Worm (Caenorhabditis elegans) whole organism, L3 larva: ENCODE results near the gene ins-1.

Experiments used
- R02D3.7 ChIP-seq: fragments of 150-350 bp; optimal IDR thresholded peaks from 2 replicates; lab custom pipeline; 2014; ENCODE audit warnings: missing biosample characterization, missing genetic modification characterization
- ZK546.5 ChIP-seq: sonication (generic microtip); optimal IDR thresholded peaks from 2 replicates; lab custom pipeline; 2017; ENCODE audit warnings: missing biosample characterization, missing genetic modification characterization
- ama-1 ChIP-seq: fragments of 150-350 bp; optimal IDR thresholded peaks from 2 replicates; lab custom pipeline; 2018
- ceh-16 ChIP-seq: sonication (generic microtip); optimal IDR thresholded peaks from 2 replicates; lab custom pipeline; 2017; ENCODE audit warnings: missing biosample characterization, missing genetic modification characterization
- ceh-28 ChIP-seq: fragments of 150-350 bp; optimal IDR thresholded peaks from 2 replicates; lab custom pipeline; 2014; ENCODE audit warnings: missing biosample characterization, missing genetic modification reagents, missing genetic modification characterization
- ceh-9 ChIP-seq: sonication (generic microtip); optimal IDR thresholded peaks from 2 replicates; lab custom pipeline; 2018; ENCODE audit warnings: missing biosample characterization, missing genetic modification characterization
- daf-12 ChIP-seq: fragments of 150-350 bp; optimal IDR thresholded peaks from 2 replicates; lab custom pipeline; 2014; ENCODE audit warnings: missing biosample characterization, missing genetic modification reagents, missing genetic modification characterization
- egl-27 ChIP-seq: sonication (generic microtip); optimal IDR thresholded peaks from 4 replicates; lab custom pipeline; 2017; ENCODE audit warnings: missing biosample characterization, missing genetic modification reagents, missing genetic modification characterization
- egl-5 ChIP-seq: fragments of 150-350 bp; optimal IDR thresholded peaks from 2 replicates; lab custom pipeline; 2017; ENCODE audit warnings: missing biosample characterization, missing genetic modification reagents, missing genetic modification characterization, inconsistent platforms
- elt-2 ChIP-seq: sonication (generic microtip); optimal IDR thresholded peaks from 2 replicates; lab custom pipeline; 2016; ENCODE audit warnings: missing genetic modification reagents, mild to moderate bottlenecking, missing genetic modification characterization, missing compliant biosample characterization
- elt-3 ChIP-seq, 3 experiments: fragments of 150-350 bp in 1 of 3; sonication (generic microtip) in 2 of 3; optimal IDR thresholded peaks; 2 replicates in 2 of 3; 4 replicates in 1 of 3; lab custom pipeline; 2014 to 2017; ENCODE audit warnings: missing biosample characterization in 3 of 3, missing genetic modification characterization in 3 of 3
- eor-1 ChIP-seq, 2 experiments: fragments of 150-350 bp; optimal IDR thresholded peaks; 2 replicates each; lab custom pipeline; 2014 to 2018; ENCODE audit warnings: missing biosample characterization in 2 of 2, missing genetic modification characterization in 2 of 2
- fkh-2 ChIP-seq: fragments of 150-350 bp; optimal IDR thresholded peaks from 2 replicates; lab custom pipeline; 2014; ENCODE audit warnings: missing biosample characterization, missing genetic modification reagents, missing genetic modification characterization
- hmg-11 ChIP-seq: sonication (generic microtip); optimal IDR thresholded peaks from 2 replicates; lab custom pipeline; 2016; ENCODE audit warnings: missing genetic modification characterization, missing compliant biosample characterization
- lin-15B ChIP-seq: fragments of 150-350 bp; optimal IDR thresholded peaks from 2 replicates; lab custom pipeline; 2014; ENCODE audit warnings: missing biosample characterization, missing genetic modification characterization
- lsy-12 ChIP-seq: sonication (generic microtip); optimal IDR thresholded peaks from 2 replicates; lab custom pipeline; 2016; ENCODE audit warnings: mild to moderate bottlenecking, missing genetic modification characterization, missing compliant biosample characterization
- nfya-1 ChIP-seq: sonication (generic microtip); optimal IDR thresholded peaks from 2 replicates; lab custom pipeline; 2017; ENCODE audit warnings: missing genetic modification characterization, mild to moderate bottlenecking, missing compliant biosample characterization, antibody characterized with exemption, moderate library complexity; ENCODE audit not compliant: insufficient read depth
- nhr-11 ChIP-seq: fragments of 150-350 bp; optimal IDR thresholded peaks from 2 replicates; lab custom pipeline; 2014; ENCODE audit warnings: missing biosample characterization, missing genetic modification characterization
- nhr-12 ChIP-seq: fragments of 150-350 bp; optimal IDR thresholded peaks from 2 replicates; lab custom pipeline; 2014; ENCODE audit warnings: missing biosample characterization, missing genetic modification characterization
- nhr-23 ChIP-seq: fragments of 150-350 bp; optimal IDR thresholded peaks from 2 replicates; lab custom pipeline; 2014; ENCODE audit warnings: missing biosample characterization, missing genetic modification reagents, missing genetic modification characterization
- nhr-237 ChIP-seq: fragments of 150-350 bp; optimal IDR thresholded peaks from 2 replicates; lab custom pipeline; 2014; ENCODE audit warnings: missing biosample characterization, missing genetic modification characterization
- nhr-25 ChIP-seq: sonication (generic microtip); optimal IDR thresholded peaks from 2 replicates; lab custom pipeline; 2017; ENCODE audit warnings: missing biosample characterization, missing genetic modification characterization
- nhr-28 ChIP-seq: fragments of 150-350 bp; optimal IDR thresholded peaks from 2 replicates; lab custom pipeline; 2014; ENCODE audit warnings: missing biosample characterization, missing genetic modification characterization
- nhr-67 ChIP-seq: fragments of 150-350 bp; optimal IDR thresholded peaks from 2 replicates; lab custom pipeline; 2014; ENCODE audit warnings: missing biosample characterization, missing genetic modification characterization
- pha-4 ChIP-seq: fragments of 150-350 bp; optimal IDR thresholded peaks from 2 replicates; lab custom pipeline; 2014; ENCODE audit warnings: missing biosample characterization, missing genetic modification reagents, missing genetic modification characterization
- pqm-1 ChIP-seq: fragments of 150-350 bp; optimal IDR thresholded peaks from 2 replicates; lab custom pipeline; 2017; ENCODE audit warnings: missing biosample characterization, missing genetic modification characterization, inconsistent platforms
- skn-1 ChIP-seq: fragments of 150-350 bp; optimal IDR thresholded peaks from 2 replicates; lab custom pipeline; 2014; ENCODE audit warnings: missing biosample characterization, missing genetic modification characterization
- tbx-2 ChIP-seq: sonication (generic microtip); optimal IDR thresholded peaks from 2 replicates; lab custom pipeline; 2016; ENCODE audit warnings: mild to moderate bottlenecking, missing genetic modification characterization, missing compliant biosample characterization
- zag-1 ChIP-seq: fragments of 150-350 bp; optimal IDR thresholded peaks from 2 replicates; lab custom pipeline; 2014; ENCODE audit warnings: missing biosample characterization, missing genetic modification characterization
- ztf-4 ChIP-seq: fragments of 150-350 bp; optimal IDR thresholded peaks from 2 replicates; lab custom pipeline; 2014; ENCODE audit warnings: missing biosample characterization, missing genetic modification characterization

ins-1 gene

DNA sequence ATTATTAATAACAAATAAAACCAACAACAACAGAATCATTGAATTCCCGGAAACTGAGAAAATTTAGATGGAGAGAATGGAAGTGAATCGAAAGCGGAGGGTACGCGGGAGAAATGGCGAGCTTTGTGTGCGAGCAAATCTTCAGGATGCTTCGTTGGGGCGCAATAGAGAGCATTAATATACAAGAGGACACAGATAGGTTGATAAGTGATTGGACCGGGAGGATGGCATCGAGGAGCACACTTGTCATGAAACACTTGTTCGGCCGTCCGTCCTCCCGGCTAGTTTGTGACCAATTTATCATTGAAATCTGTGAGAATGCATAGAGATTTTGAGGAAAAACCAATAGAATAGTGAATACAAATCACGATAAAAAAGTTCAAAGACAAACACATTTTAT is 14.3 kb upstream of the ins-1 start:
- TF ChIP-seq nhr-25 (tag; lab: Kevin White, UChicago) = no peak
- TF ChIP-seq ceh-16 = no peak
- TF ChIP-seq, all 47 proteins: peak for 0

DNA sequence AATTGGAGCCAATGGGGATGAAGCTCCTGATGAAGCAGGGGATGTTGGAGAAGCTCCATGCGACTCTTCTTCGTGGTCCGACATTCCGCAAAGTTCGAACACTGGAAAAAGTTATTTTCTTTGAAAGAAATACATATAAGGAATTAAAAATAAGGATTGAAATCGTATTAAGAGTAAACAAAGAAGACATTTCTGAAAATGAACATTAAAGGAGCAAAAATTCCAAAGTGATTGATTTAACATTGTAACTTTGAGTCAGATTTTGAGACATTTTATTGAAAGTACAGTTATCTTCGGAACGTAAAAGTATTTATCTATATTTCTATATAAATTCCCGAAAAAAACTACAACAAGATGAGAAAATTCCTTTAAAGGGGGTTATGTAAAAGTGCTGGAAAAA is 12.0 kb upstream of the ins-1 start, which contains the start of gene F13B12.1:
Gene F13B12.1, minus strand, starts transcription at position 101 of the 400 bp plus-strand sequence.
- TF ChIP-seq nhr-23 (no peak), pha-4 (tag; lab: Kevin White, UChicago) (no peak), R02D3.7 (tag; lab: Kevin White, UChicago) (no peak), nhr-12 (no peak), nfya-1 (tag; lab: Kevin White, UChicago) (no peak), lsy-12 (tag; lab: Kevin White, UChicago) (no peak), skn-1 (no peak), zag-1 (peak; percentile 25)

DNA sequence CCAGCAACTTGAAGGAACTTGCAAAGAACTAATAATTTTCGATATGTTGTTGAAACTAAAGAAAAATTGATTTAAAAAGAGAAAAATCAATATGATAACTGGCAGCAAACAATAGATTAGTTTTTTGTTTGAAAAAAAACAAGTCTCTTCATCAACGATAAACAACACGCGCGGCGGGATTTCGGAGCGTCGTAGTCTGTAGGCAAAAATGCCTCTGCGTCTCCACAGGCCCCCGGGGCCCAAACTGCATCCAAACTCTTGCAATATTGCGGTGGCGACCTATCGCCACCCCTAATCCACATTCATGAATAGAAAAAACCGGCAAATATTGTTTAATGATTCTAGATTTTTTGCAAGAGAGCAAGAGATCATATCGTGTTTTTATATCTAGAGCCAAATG is 11.4 kb upstream of the ins-1 start:
- TF ChIP-seq tbx-2 (tag; lab: Kevin White, UChicago) = no peak
- no peak for TF ChIP-seq ama-1
- no peak for TF ChIP-seq egl-27 (tag; lab: Kevin White, UChicago)
- TF ChIP-seq nfya-1 (tag; lab: Kevin White, UChicago) = peak; percentile 56
- no peak for TF ChIP-seq nhr-11 (tag; lab: Kevin White, UChicago)
- no peak for TF ChIP-seq ceh-28 (tag; lab: Kevin White, UChicago)
- TF ChIP-seq pha-4 (tag; lab: Kevin White, UChicago) = peak; percentile 65
- no peak for TF ChIP-seq nhr-67 (tag; lab: Kevin White, UChicago)
- peak; percentile 69 for TF ChIP-seq hmg-11 (tag; lab: Kevin White, UChicago)
- TF ChIP-seq elt-2 (tag; lab: Kevin White, UChicago) = peak; percentile 33
- no peak for TF ChIP-seq nhr-23
- peak; percentile 28 for TF ChIP-seq nhr-25 (tag; lab: Kevin White, UChicago)
- peak; percentile 25 for TF ChIP-seq lin-15B (tag; lab: Kevin White, UChicago)
- TF ChIP-seq nhr-237 (tag; lab: Kevin White, UChicago) = no peak

DNA sequence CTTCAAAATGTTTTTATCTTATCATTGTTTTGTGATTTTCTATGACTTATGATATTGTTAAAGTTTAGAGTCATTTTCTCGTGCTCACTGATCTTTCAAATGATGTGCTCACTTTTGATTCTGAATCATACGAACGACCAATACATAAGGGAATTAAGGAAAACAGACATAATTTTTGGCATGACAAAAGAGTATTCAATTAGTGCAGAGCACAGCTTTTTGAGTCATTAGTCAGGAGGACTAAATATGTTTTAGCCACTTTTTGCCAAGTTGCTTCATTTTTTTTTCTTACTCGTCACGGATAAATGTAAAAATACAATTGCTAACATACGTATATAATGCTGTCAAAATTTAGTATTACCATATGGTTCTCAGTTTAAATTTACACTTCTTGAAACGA is 7.4 kb upstream of the ins-1 start, which contains the start of gene F13B12.2:
Gene F13B12.2, minus strand, starts transcription at position 2 of the 400 bp plus-strand sequence.
- TF ChIP-seq tbx-2 (tag; lab: Kevin White, UChicago) (no peak), pqm-1 (tag; lab: Kevin White, UChicago) (peak; percentile 17), fkh-2 (tag; lab: Kevin White, UChicago) (no peak), elt-2 (tag; lab: Kevin White, UChicago) (peak; percentile 34)

DNA sequence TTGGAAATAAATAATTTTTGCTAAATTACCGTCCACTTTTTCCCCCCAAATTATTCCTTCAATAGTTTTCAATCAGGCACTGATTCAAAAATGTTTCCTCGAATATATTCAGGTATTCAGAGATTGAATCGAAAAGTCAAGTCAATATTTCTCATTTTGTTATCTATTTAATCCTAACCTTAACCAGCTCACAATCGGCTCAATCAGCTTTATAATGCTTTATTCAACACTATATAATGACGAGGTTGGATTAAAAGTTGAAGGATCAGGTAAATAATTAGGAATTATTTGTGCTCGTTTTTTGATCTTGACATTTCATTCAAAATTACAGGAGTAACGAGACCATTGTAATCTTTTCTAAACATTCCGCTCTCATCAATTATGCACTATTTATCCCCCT is 6.0 kb upstream of the ins-1 start:
- TF ChIP-seq nhr-23 (no peak), nhr-28 (tag; lab: Kevin White, UChicago) (no peak), egl-5 (no peak), elt-3 (tag; optimal IDR thresholded peaks at IDR 0.05; lab: Kevin White, UChicago) (no peak)

DNA sequence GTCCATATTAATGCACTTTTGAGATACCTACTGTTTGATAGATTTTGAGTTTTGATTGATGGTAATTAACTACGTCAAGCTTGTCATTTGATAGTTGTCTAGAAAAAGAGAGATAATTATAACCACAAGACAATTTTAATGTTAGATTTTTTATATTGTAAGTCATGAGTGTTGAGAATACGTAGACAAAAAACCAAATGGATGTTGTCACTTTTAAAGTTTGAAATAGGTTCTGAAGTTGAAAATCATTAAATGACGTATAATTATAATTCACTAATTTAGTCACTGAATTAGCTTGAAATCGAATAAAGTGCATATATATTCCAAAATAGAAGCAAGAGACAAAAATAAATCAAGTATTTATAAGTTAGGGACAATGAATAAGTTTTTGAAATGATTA is 613 bp downstream of the ins-1 start:
- no peak for TF ChIP-seq nhr-11 (tag; lab: Kevin White, UChicago)
- TF ChIP-seq daf-12 = no peak
- TF ChIP-seq ztf-4 (tag; lab: Kevin White, UChicago) = no peak
- TF ChIP-seq nhr-67 (tag; lab: Kevin White, UChicago) = no peak
- no peak for TF ChIP-seq fkh-2 (tag; lab: Kevin White, UChicago)
- TF ChIP-seq ceh-9 = no peak
- no peak for TF ChIP-seq ZK546.5 (tag; lab: Kevin White, UChicago)
- TF ChIP-seq ceh-16 = no peak
- TF ChIP-seq, all 47 proteins: peak for 0

DNA sequence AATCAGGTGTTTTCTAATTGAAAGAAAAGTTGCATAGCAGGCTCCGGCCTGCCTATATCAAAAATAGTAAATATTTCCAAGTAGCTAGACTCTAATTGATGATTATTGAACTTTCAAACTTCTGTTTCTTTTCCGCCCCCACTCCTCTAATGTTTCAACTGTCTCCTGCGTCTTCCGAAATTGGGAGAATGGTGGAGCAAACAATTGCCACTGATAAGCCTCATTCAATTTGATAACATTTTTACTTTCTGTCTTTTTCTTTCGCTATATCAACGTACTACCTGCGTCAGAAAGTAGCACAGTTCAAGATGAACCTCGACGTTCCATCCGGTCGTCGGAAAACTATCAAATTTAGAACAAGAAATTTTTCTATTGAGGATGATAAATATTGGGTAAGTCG is 2.4 kb downstream of the ins-1 start, which contains the start of gene F13B12.3:
Gene F13B12.3, plus strand, starts transcription at position 223 of the 400 bp plus-strand sequence.
- TF ChIP-seq eor-1 (tag; optimal IDR thresholded peaks at IDR 0.05; lab: Kevin White, UChicago) = no peak
- TF ChIP-seq elt-2 (tag; lab: Kevin White, UChicago) = peak; percentile 90
- TF ChIP-seq nhr-25 (tag; lab: Kevin White, UChicago) = no peak
- TF ChIP-seq pqm-1 (tag; lab: Kevin White, UChicago) = peak; percentile 90
- peak; percentile 15 for TF ChIP-seq pha-4 (tag; lab: Kevin White, UChicago)
